Worm (Caenorhabditis elegans) whole organism, L1 larva: ENCODE measurements around the gene daf-12.

Experiments used
- C16A3.4 ChIP-seq: fragments of 150-350 bp; optimal IDR thresholded peaks from 2 replicates; lab custom pipeline; 2014; ENCODE audit warnings: missing biosample characterization, missing genetic modification characterization
- F16B12.6 ChIP-seq: fragments of 150-350 bp; optimal IDR thresholded peaks from 2 replicates; lab custom pipeline; 2014; ENCODE audit warnings: missing biosample characterization, missing genetic modification characterization
- Y116A8C.19 ChIP-seq: sonication (generic microtip); optimal IDR thresholded peaks from 2 replicates; lab custom pipeline; 2016; ENCODE audit warnings: missing compliant biosample characterization, missing genetic modification characterization, borderline replicate concordance
- aha-1 ChIP-seq: fragments of 150-350 bp; optimal IDR thresholded peaks from 2 replicates; lab custom pipeline; 2014; ENCODE audit warnings: missing biosample characterization, missing genetic modification characterization
- blmp-1 ChIP-seq: fragments of 150-350 bp; optimal IDR thresholded peaks from 2 replicates; lab custom pipeline; 2014; ENCODE audit warnings: missing biosample characterization, missing genetic modification characterization
- ceh-63 ChIP-seq: fragments of 200-800 bp; sonication (Bioruptor generic); optimal IDR thresholded peaks from 2 replicates; lab custom pipeline; 2018; ENCODE audit warnings: mild to moderate bottlenecking, missing genetic modification characterization, missing compliant biosample characterization
- ceh-88 ChIP-seq: fragments of 200-800 bp; sonication (Bioruptor generic); IDR thresholded peaks from 2 replicates; pipeline ENCODE4 v1.3.6; 2022; ENCODE audit warnings: missing genetic modification characterization, missing compliant biosample characterization
- ceh-90 ChIP-seq: sonication (generic microtip); optimal IDR thresholded peaks from 2 replicates; lab custom pipeline; 2016; ENCODE audit warnings: missing genetic modification characterization, missing compliant biosample characterization
- ces-1 ChIP-seq: fragments of 150-350 bp; optimal IDR thresholded peaks from 2 replicates; lab custom pipeline; 2014; ENCODE audit warnings: missing biosample characterization, missing genetic modification reagents, missing genetic modification characterization
- dpl-1 ChIP-seq, 3 experiments: fragments of 150-350 bp in 2 of 3; sonication (generic microtip) in 1 of 3; optimal IDR thresholded peaks; 2 replicates each; lab custom pipeline; 2014 to 2017; ENCODE audit warnings: missing biosample characterization in 3 of 3, missing genetic modification characterization in 3 of 3, missing genetic modification reagents in 3 of 3
- dsc-1 ChIP-seq: sonication (generic microtip); optimal IDR thresholded peaks from 2 replicates; lab custom pipeline; 2016; ENCODE audit warnings: mild to moderate bottlenecking, missing genetic modification characterization, missing compliant biosample characterization
- efl-1 ChIP-seq, 4 experiments: fragments of 150-350 bp; optimal IDR thresholded peaks in 3 of 4; peaks in 1 of 4; 1 replicate in 1 of 4; 2 replicates in 3 of 4; lab custom pipeline; 2014; ENCODE audit warnings: missing biosample characterization in 2 of 4, missing genetic modification characterization in 2 of 4, missing genetic modification reagents in 2 of 4
- efl-3 ChIP-seq: fragments of 200-800 bp; sonication (Bioruptor generic); optimal IDR thresholded peaks from 2 replicates; lab custom pipeline; 2018; ENCODE audit warnings: mild to moderate bottlenecking, missing genetic modification characterization, missing compliant biosample characterization
- egl-27 ChIP-seq, 2 experiments: fragments of 150-350 bp in 1 of 2; sonication (generic microtip); optimal IDR thresholded peaks; 3 replicates each; lab custom pipeline; 2017 to 2018; ENCODE audit warnings: missing biosample characterization in 2 of 2, missing genetic modification characterization in 2 of 2, missing genetic modification reagents in 2 of 2
- elt-2 ChIP-seq: sonication (generic microtip); optimal IDR thresholded peaks from 2 replicates; lab custom pipeline; 2016; ENCODE audit warnings: missing genetic modification characterization, mild to moderate bottlenecking, inconsistent platforms, missing compliant biosample characterization, missing genetic modification reagents
- elt-3 ChIP-seq, 6 experiments: fragments of 150-350 bp in 1 of 6; sonication (generic microtip); optimal IDR thresholded peaks; 2 replicates each; lab custom pipeline; 2017 to 2018; ENCODE audit warnings: missing biosample characterization in 6 of 6, missing genetic modification characterization in 6 of 6, inconsistent platforms in 1 of 6
- ets-5 ChIP-seq: fragments of 200-800 bp; sonication (Bioruptor generic); IDR thresholded peaks from 2 replicates; pipeline ENCODE4 v1.3.6; 2022; ENCODE audit warnings: missing genetic modification characterization, missing compliant biosample characterization
- fkh-8 ChIP-seq: sonication (generic microtip); optimal IDR thresholded peaks from 2 replicates; lab custom pipeline; 2016; ENCODE audit warnings: mild to moderate bottlenecking, missing genetic modification characterization, missing compliant biosample characterization
- grh-1 ChIP-seq: fragments of 200-800 bp; sonication (Bioruptor generic); IDR thresholded peaks from 2 replicates; pipeline ENCODE4 v1.3.6; 2022; ENCODE audit warnings: missing genetic modification reagents, missing genetic modification characterization, missing compliant biosample characterization
- hpl-2 ChIP-seq: fragments of 150-350 bp; optimal IDR thresholded peaks from 2 replicates; lab custom pipeline; 2014; ENCODE audit warnings: missing biosample characterization, missing genetic modification reagents, missing genetic modification characterization
- lin-14 ChIP-seq: fragments of 200-800 bp; sonication (Bioruptor generic); optimal IDR thresholded peaks from 2 replicates; lab custom pipeline; 2018; ENCODE audit warnings: mild to moderate bottlenecking, missing genetic modification characterization, moderate library complexity, missing compliant biosample characterization
- lin-15B ChIP-seq: fragments of 150-350 bp; sonication (generic microtip); optimal IDR thresholded peaks from 3 replicates; lab custom pipeline; 2014; ENCODE audit warnings: missing biosample characterization, missing genetic modification characterization
- lin-35 ChIP-seq, 2 experiments: fragments of 150-350 bp; optimal IDR thresholded peaks; 2 replicates each; lab custom pipeline; 2014; ENCODE audit warnings: missing biosample characterization in 2 of 2, missing genetic modification characterization in 2 of 2, missing genetic modification reagents in 2 of 2
- lsy-2 ChIP-seq, 2 experiments: fragments of 150-350 bp; optimal IDR thresholded peaks; 2 replicates each; lab custom pipeline; 2014; ENCODE audit warnings: missing biosample characterization in 2 of 2, missing genetic modification characterization in 2 of 2
- mab-9 ChIP-seq: fragments of 200-800 bp; sonication (Bioruptor generic); IDR thresholded peaks from 2 replicates; pipeline ENCODE4 v1.3.6; 2022; ENCODE audit warnings: missing genetic modification reagents, missing genetic modification characterization, missing compliant biosample characterization
- mdl-1 ChIP-seq, 2 experiments: fragments of 150-350 bp; optimal IDR thresholded peaks; 2 replicates each; lab custom pipeline; 2014 to 2017; ENCODE audit warnings: missing biosample characterization in 2 of 2, missing genetic modification characterization in 2 of 2, inconsistent platforms in 1 of 2
- mef-2 ChIP-seq: fragments of 150-350 bp; optimal IDR thresholded peaks from 2 replicates; lab custom pipeline; 2014; ENCODE audit warnings: missing biosample characterization, missing genetic modification characterization
- mep-1 ChIP-seq: fragments of 150-350 bp; optimal IDR thresholded peaks from 2 replicates; lab custom pipeline; 2014; ENCODE audit warnings: missing biosample characterization, missing genetic modification characterization
- nhr-11 ChIP-seq: fragments of 150-350 bp; optimal IDR thresholded peaks from 2 replicates; lab custom pipeline; 2014; ENCODE audit warnings: missing biosample characterization, missing genetic modification characterization
- nhr-19 ChIP-seq: fragments of 200-800 bp; sonication (Bioruptor generic); conservative IDR thresholded peaks from 2 replicates; pipeline ENCODE4 v1.3.6; 2022; ENCODE audit warnings: missing genetic modification characterization, missing compliant biosample characterization
- nhr-20 ChIP-seq: sonication (generic microtip); optimal IDR thresholded peaks from 2 replicates; lab custom pipeline; 2016; ENCODE audit warnings: mild to moderate bottlenecking, missing genetic modification characterization, missing compliant biosample characterization
- nhr-28 ChIP-seq: fragments of 150-350 bp; optimal IDR thresholded peaks from 2 replicates; lab custom pipeline; 2014; ENCODE audit warnings: missing biosample characterization, missing genetic modification characterization
- nhr-47 ChIP-seq: sonication (generic microtip); optimal IDR thresholded peaks from 2 replicates; lab custom pipeline; 2016; ENCODE audit warnings: mild to moderate bottlenecking, missing genetic modification characterization, moderate library complexity, missing compliant biosample characterization
- nhr-71 ChIP-seq: sonication (generic microtip); optimal IDR thresholded peaks from 2 replicates; lab custom pipeline; 2016; ENCODE audit warnings: mild to moderate bottlenecking, missing genetic modification characterization, moderate library complexity, missing compliant biosample characterization
- nhr-84 ChIP-seq: sonication (generic microtip); optimal IDR thresholded peaks from 2 replicates; lab custom pipeline; 2017; ENCODE audit warnings: missing biosample characterization, missing genetic modification characterization
- nhr-85 ChIP-seq: sonication (generic microtip); peaks from one replicate; lab custom pipeline; 2016; ENCODE audit warnings: missing genetic modification characterization, inconsistent platforms, missing compliant biosample characterization
- nhr-90 ChIP-seq: sonication (generic microtip); optimal IDR thresholded peaks from 2 replicates; lab custom pipeline; 2016; ENCODE audit warnings: mild to moderate bottlenecking, missing genetic modification characterization, missing compliant biosample characterization; ENCODE audit not compliant: poor library complexity
- pag-3 ChIP-seq: sonication (generic microtip); optimal IDR thresholded peaks from 2 replicates; lab custom pipeline; 2017; ENCODE audit warnings: missing genetic modification characterization, mild to moderate bottlenecking, missing compliant biosample characterization, antibody characterized with exemption, borderline replicate concordance; ENCODE audit not compliant: insufficient read depth
- pqm-1 ChIP-seq: sonication (generic microtip); optimal IDR thresholded peaks from 3 replicates; lab custom pipeline; 2017; ENCODE audit warnings: missing biosample characterization, missing genetic modification characterization
- rnt-1 ChIP-seq: sonication (generic microtip); optimal IDR thresholded peaks from 2 replicates; lab custom pipeline; 2016; ENCODE audit warnings: mild to moderate bottlenecking, missing genetic modification characterization, moderate library complexity, missing compliant biosample characterization
- skn-1 ChIP-seq: fragments of 150-350 bp; optimal IDR thresholded peaks from 2 replicates; lab custom pipeline; 2014; ENCODE audit warnings: missing biosample characterization, missing genetic modification characterization
- snu-23 ChIP-seq: sonication (generic microtip); optimal IDR thresholded peaks from 2 replicates; lab custom pipeline; 2016; ENCODE audit warnings: missing genetic modification characterization, missing compliant biosample characterization
- sptf-1 ChIP-seq: fragments of 150-350 bp; optimal IDR thresholded peaks from 2 replicates; lab custom pipeline; 2014; ENCODE audit warnings: missing biosample characterization, missing genetic modification characterization
- sup-37 ChIP-seq: fragments of 200-800 bp; sonication (Bioruptor generic); optimal IDR thresholded peaks from 2 replicates; lab custom pipeline; 2018; ENCODE audit warnings: mild to moderate bottlenecking, missing genetic modification characterization, missing compliant biosample characterization
- swsn-7 ChIP-seq: sonication (generic microtip); optimal IDR thresholded peaks from 2 replicates; lab custom pipeline; 2016; ENCODE audit warnings: missing genetic modification characterization, missing compliant biosample characterization
- unc-86 ChIP-seq: sonication (generic microtip); optimal IDR thresholded peaks from 2 replicates; lab custom pipeline; 2016; ENCODE audit warnings: missing genetic modification characterization, missing compliant biosample characterization
- vab-15 ChIP-seq: sonication (generic microtip); optimal IDR thresholded peaks from 2 replicates; lab custom pipeline; 2017; ENCODE audit warnings: missing genotype, mild to moderate bottlenecking, missing genetic modification characterization, missing compliant biosample characterization
- zip-4 ChIP-seq: fragments of 200-800 bp; sonication (Bioruptor generic); optimal IDR thresholded peaks from 2 replicates; lab custom pipeline; 2018; ENCODE audit warnings: mild to moderate bottlenecking, missing genetic modification characterization, moderate library complexity, missing compliant biosample characterization

Gene daf-12

ce11 chrX:10678081-10678736 lies 42.5 kb downstream of the daf-12 start (continued):
- TF ChIP-seq elt-2 (tag; lab: Kevin White, UChicago) (no peak), nhr-11 (tag; lab: Kevin White, UChicago) (peak; percentile 25), vab-15 (no peak), blmp-1 (tag; lab: Kevin White, UChicago) (peak; percentile 73), pqm-1 (no peak), unc-86 (tag; lab: Kevin White, UChicago) (peak; percentile 5), elt-3 (tag; optimal IDR thresholded peaks at IDR 0.05; lab: Kevin White, UChicago) (peak in 1 of 6 experiments; percentile 70), efl-1 (optimal IDR thresholded peaks at IDR 0.05; lab: Kevin White, UChicago) (peak in 1 of 2 experiments; percentile 11), efl-1 (GFP tag; optimal IDR thresholded peaks at IDR 0.05 in 1 of 2; lab: Kevin White, UChicago) (peak; percentile 8 to 48), ceh-88 (no peak), mab-9 (GFP tag; lab: Robert Waterston, UW) (no peak), fkh-8 (tag; lab: Kevin White, UChicago) (no peak), nhr-71 (tag; lab: Kevin White, UChicago) (peak; percentile 22), ces-1 (no peak)

ce11 chrX:10679193-10679592 lies 43.5 kb downstream of the daf-12 start:
- peak in 1 of 2 experiments; percentile 36 for TF ChIP-seq lsy-2 (tag; optimal IDR thresholded peaks at IDR 0.05; lab: Kevin White, UChicago)
- TF ChIP-seq C16A3.4 = peak; percentile 22
- peak; percentile 77 for TF ChIP-seq F16B12.6
- TF ChIP-seq mep-1 (tag; lab: Kevin White, UChicago) = peak; percentile 17
- no peak for TF ChIP-seq nhr-11 (tag; lab: Kevin White, UChicago)
- TF ChIP-seq mdl-1 (tag; optimal IDR thresholded peaks at IDR 0.05; lab: Kevin White, UChicago) = peak in 1 of 2 experiments; percentile 34
- no peak for TF ChIP-seq elt-3 (tag; optimal IDR thresholded peaks at IDR 0.05; lab: Kevin White, UChicago)
- TF ChIP-seq egl-27 (tag; optimal IDR thresholded peaks at IDR 0.05; lab: Kevin White, UChicago) = no peak
- no peak for TF ChIP-seq nhr-19 (GFP tag; lab: Robert Waterston, UW)
- TF ChIP-seq blmp-1 (tag; lab: Kevin White, UChicago) = peak; percentile 27
- TF ChIP-seq dpl-1 (GFP tag; optimal IDR thresholded peaks at IDR 0.05; lab: Kevin White, UChicago) = peak in 2 of 3 experiments; percentile 11 to 37
- no peak for TF ChIP-seq nhr-85 (tag; lab: Kevin White, UChicago)
- TF ChIP-seq lin-15B (tag; lab: Kevin White, UChicago) = no peak
- TF ChIP-seq lin-14 = peak; percentile 79
- TF ChIP-seq ets-5 (GFP tag; lab: Robert Waterston, UW) = no peak
- peak; percentile 58 for TF ChIP-seq snu-23 (GFP tag; lab: Kevin White, UChicago)
- TF ChIP-seq nhr-90 (tag; lab: Kevin White, UChicago) = no peak
- no peak for TF ChIP-seq efl-3 (GFP tag; lab: Kevin White, UChicago)
- TF ChIP-seq nhr-84 (tag; lab: Kevin White, UChicago) = no peak
- TF ChIP-seq efl-1 (optimal IDR thresholded peaks at IDR 0.05; lab: Kevin White, UChicago) = peak in 1 of 2 experiments; percentile 23
- peak in 1 of 2 experiments; percentile 91 for TF ChIP-seq efl-1 (GFP tag; optimal IDR thresholded peaks at IDR 0.05 in 1 of 2; lab: Kevin White, UChicago)
- peak; percentile 8 for TF ChIP-seq skn-1
- peak; percentile 23 for TF ChIP-seq nhr-71 (tag; lab: Kevin White, UChicago)
- peak in 1 of 2 experiments; percentile 65 for TF ChIP-seq lin-35 (GFP tag; optimal IDR thresholded peaks at IDR 0.05; lab: Kevin White, UChicago)
- no peak for TF ChIP-seq ces-1
- TF ChIP-seq pag-3 = peak; percentile 18
- no peak for TF ChIP-seq nhr-28
- TF ChIP-seq nhr-20 = peak; percentile 36

DNA sequence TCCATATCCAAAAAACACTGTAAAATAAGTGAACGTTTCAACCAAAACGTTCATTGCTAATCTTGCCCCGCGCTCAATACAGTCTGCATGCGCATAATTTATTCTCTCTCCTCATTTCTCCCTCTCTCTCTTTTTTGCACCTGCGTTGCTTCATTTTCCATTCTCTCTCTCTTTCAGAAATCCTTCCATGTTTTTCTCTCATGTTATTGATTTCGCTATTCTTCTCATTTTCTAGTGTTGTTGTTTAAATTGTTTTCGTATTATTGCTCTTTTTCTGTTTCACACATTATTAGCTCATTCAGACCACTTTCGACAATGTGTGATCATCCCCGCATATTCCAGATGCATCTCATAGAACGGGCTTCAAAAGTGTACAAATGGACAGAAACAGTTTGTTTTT lies 46.0 kb downstream of the daf-12 start, which contains the start of gene phf-31:
Gene phf-31 (plus strand): TSS at position 301 of the 400 bp plus-strand sequence.
- TF ChIP-seq ceh-63 = no peak
- no peak for TF ChIP-seq ceh-88
- TF ChIP-seq pqm-1 = no peak
- TF ChIP-seq swsn-7 (tag; lab: Kevin White, UChicago) = no peak
- TF ChIP-seq zip-4 (GFP tag; lab: Kevin White, UChicago) = no peak
- no peak for TF ChIP-seq grh-1 (GFP tag; lab: Robert Waterston, UW)
- no peak for TF ChIP-seq mef-2 (tag; lab: Kevin White, UChicago)
- no peak for TF ChIP-seq aha-1 (tag; lab: Kevin White, UChicago)
- no peak for TF ChIP-seq hpl-2 (GFP tag; lab: Kevin White, UChicago)
- no peak for TF ChIP-seq fkh-8 (tag; lab: Kevin White, UChicago)
- no peak for TF ChIP-seq dsc-1
- TF ChIP-seq sup-37 (GFP tag; lab: Kevin White, UChicago) = no peak
- no peak for TF ChIP-seq nhr-47 (tag; lab: Kevin White, UChicago)
- no peak for TF ChIP-seq ces-1
- TF ChIP-seq sptf-1 = no peak
- no peak for TF ChIP-seq ceh-90 (tag; lab: Kevin White, UChicago)
- no peak for TF ChIP-seq Y116A8C.19 (tag; lab: Kevin White, UChicago)
- no peak for TF ChIP-seq skn-1
- no peak for TF ChIP-seq rnt-1
- TF ChIP-seq, all 84 proteins: peak for 0
